Worm (Caenorhabditis elegans) whole organism, young adult: ENCODE data around the gene alx-1.

Experiments
- C06A6.2 ChIP-seq: fragments of 200-800 bp; sonication (Bioruptor generic); conservative IDR thresholded peaks from 2 replicates; pipeline ENCODE4 v1.3.6; 2022; ENCODE audit warnings: missing genetic modification characterization, missing compliant biosample characterization
- C17E4.6 ChIP-seq: fragments of 200-800 bp; sonication (Bioruptor generic); IDR thresholded peaks from 2 replicates; pipeline ENCODE4 v1.3.6; 2022; ENCODE audit warnings: missing genetic modification reagents, missing genetic modification characterization, missing compliant biosample characterization
- F37B4.10 ChIP-seq: fragments of 200-800 bp; sonication (Bioruptor generic); IDR thresholded peaks from 2 replicates; pipeline ENCODE4 v1.3.6; 2022; ENCODE audit warnings: missing genetic modification characterization, missing compliant biosample characterization
- F55B11.4 ChIP-seq: sonication (generic microtip); optimal IDR thresholded peaks from 2 replicates; lab custom pipeline; 2016; ENCODE audit warnings: missing compliant biosample characterization, missing genetic modification characterization, borderline replicate concordance; ENCODE audit not compliant: insufficient read depth
- K11D2.4 ChIP-seq: fragments of 200-800 bp; sonication (Bioruptor generic); IDR thresholded peaks from 2 replicates; pipeline ENCODE4 v1.3.6; 2022; ENCODE audit warnings: missing genetic modification reagents, missing genetic modification characterization, missing compliant biosample characterization
- T26A5.8 ChIP-seq: sonication (generic microtip); optimal IDR thresholded peaks from 2 replicates; lab custom pipeline; 2016; ENCODE audit warnings: missing genetic modification characterization, missing compliant biosample characterization
- Y53F4B.3 ChIP-seq: fragments of 200-800 bp; sonication (Bioruptor generic); IDR thresholded peaks from 2 replicates; pipeline ENCODE4 v1.3.6; 2022; ENCODE audit warnings: missing genetic modification reagents, missing genetic modification characterization, missing compliant biosample characterization
- Y67H2A.10 ChIP-seq: fragments of 200-800 bp; sonication (Bioruptor generic); conservative IDR thresholded peaks from 2 replicates; pipeline ENCODE4 v1.3.6; 2022; ENCODE audit warnings: missing genetic modification reagents, missing genetic modification characterization, missing compliant biosample characterization
- Y79H2A.3 ChIP-seq: fragments of 200-800 bp; sonication (Bioruptor generic); conservative IDR thresholded peaks from 2 replicates; pipeline ENCODE4 v1.3.6; 2022; ENCODE audit warnings: missing genetic modification reagents, missing genetic modification characterization, missing compliant biosample characterization
- Y95B8A.8 ChIP-seq: fragments of 200-800 bp; sonication (Bioruptor generic); IDR thresholded peaks from 2 replicates; pipeline ENCODE4 v1.3.6; 2022; ENCODE audit warnings: missing genetic modification reagents, missing genetic modification characterization, missing compliant biosample characterization
- akir-1 ChIP-seq: fragments of 200-800 bp; sonication (Bioruptor generic); optimal IDR thresholded peaks from 2 replicates; lab custom pipeline; 2018; ENCODE audit warnings: mild to moderate bottlenecking, missing genetic modification characterization, moderate library complexity, missing compliant biosample characterization
- bed-1 ChIP-seq: fragments of 200-800 bp; sonication (Bioruptor generic); IDR thresholded peaks from 2 replicates; pipeline ENCODE4 v1.3.6; 2022; ENCODE audit warnings: missing genetic modification reagents, missing genetic modification characterization, missing compliant biosample characterization
- cebp-2 ChIP-seq: fragments of 200-800 bp; sonication (Bioruptor generic); IDR thresholded peaks from 2 replicates; pipeline ENCODE4 v1.3.6; 2022; ENCODE audit warnings: missing genetic modification characterization, missing compliant biosample characterization
- ceh-91 ChIP-seq: fragments of 200-800 bp; sonication (Bioruptor generic); IDR thresholded peaks from 2 replicates; pipeline ENCODE4 v1.3.6; 2022; ENCODE audit warnings: missing genetic modification reagents, missing genetic modification characterization, missing compliant biosample characterization
- egrh-3 ChIP-seq: fragments of 200-800 bp; sonication (Bioruptor generic); IDR thresholded peaks from 2 replicates; pipeline ENCODE4 v1.3.6; 2022; ENCODE audit warnings: missing genetic modification reagents, missing genetic modification characterization, missing compliant biosample characterization
- ekl-4 ChIP-seq: fragments of 200-800 bp; sonication (Bioruptor generic); IDR thresholded peaks from 2 replicates; pipeline ENCODE4 v1.3.6; 2022; ENCODE audit warnings: missing genetic modification reagents, missing genetic modification characterization, missing compliant biosample characterization
- gei-17 ChIP-seq: fragments of 200-800 bp; sonication (Bioruptor generic); optimal IDR thresholded peaks from 2 replicates; lab custom pipeline; 2018; ENCODE audit warnings: mild to moderate bottlenecking, missing genetic modification characterization, missing compliant biosample characterization
- him-1 ChIP-seq: sonication (generic microtip); optimal IDR thresholded peaks from 2 replicates; lab custom pipeline; 2016; ENCODE audit warnings: missing genotype, missing genetic modification reagents, missing genetic modification characterization, missing compliant biosample characterization
- hlh-12 ChIP-seq: sonication (generic microtip); optimal IDR thresholded peaks from 2 replicates; lab custom pipeline; 2016; ENCODE audit warnings: missing genetic modification characterization, missing compliant biosample characterization
- hmg-1.2 ChIP-seq: fragments of 200-800 bp; sonication (Bioruptor generic); IDR thresholded peaks from 2 replicates; pipeline ENCODE4 v1.3.6; 2022; ENCODE audit warnings: missing genetic modification reagents, missing genetic modification characterization, missing compliant biosample characterization
- hrde-1 ChIP-seq: sonication (generic microtip); optimal IDR thresholded peaks from 2 replicates; lab custom pipeline; 2016; ENCODE audit warnings: missing genetic modification characterization, mild to moderate bottlenecking, missing compliant biosample characterization, moderate library complexity, missing genotype, missing genetic modification reagents, borderline replicate concordance
- let-526 ChIP-seq: fragments of 200-800 bp; sonication (Bioruptor generic); IDR thresholded peaks from 2 replicates; pipeline ENCODE4 v1.3.6; 2022; ENCODE audit warnings: missing genetic modification reagents, missing genetic modification characterization, missing compliant biosample characterization
- lin-26 ChIP-seq: fragments of 200-800 bp; sonication (Bioruptor generic); IDR thresholded peaks from 2 replicates; pipeline ENCODE4 v1.3.6; 2022; ENCODE audit warnings: missing genetic modification reagents, missing genetic modification characterization, missing compliant biosample characterization
- lin-40 ChIP-seq: sonication (generic microtip); optimal IDR thresholded peaks from 2 replicates; lab custom pipeline; 2016; ENCODE audit warnings: missing genetic modification characterization, mild to moderate bottlenecking, missing compliant biosample characterization, missing genotype, missing genetic modification reagents
- lin-54 ChIP-seq: fragments of 200-800 bp; sonication (Bioruptor generic); optimal IDR thresholded peaks from 2 replicates; lab custom pipeline; 2018; ENCODE audit warnings: mild to moderate bottlenecking, missing genetic modification characterization, missing compliant biosample characterization
- lir-1 ChIP-seq: fragments of 200-800 bp; sonication (Bioruptor generic); conservative IDR thresholded peaks from 2 replicates; pipeline ENCODE4 v1.3.6; 2022; ENCODE audit warnings: missing genetic modification reagents, missing genetic modification characterization, missing compliant biosample characterization
- madf-10 ChIP-seq: sonication (generic microtip); optimal IDR thresholded peaks from 2 replicates; lab custom pipeline; 2016; ENCODE audit warnings: mild to moderate bottlenecking, missing genetic modification characterization, missing compliant biosample characterization
- madf-3 ChIP-seq: fragments of 200-800 bp; sonication (Bioruptor generic); IDR thresholded peaks from 2 replicates; pipeline ENCODE4 v1.3.6; 2022; ENCODE audit warnings: missing genetic modification reagents, missing genetic modification characterization, missing compliant biosample characterization
- mes-4 ChIP-seq: sonication (generic microtip); optimal IDR thresholded peaks from 2 replicates; lab custom pipeline; 2016; ENCODE audit warnings: missing genotype, missing genetic modification characterization, missing compliant biosample characterization
- nfya-1 ChIP-seq: sonication (generic microtip); optimal IDR thresholded peaks from 2 replicates; lab custom pipeline; 2017; ENCODE audit warnings: antibody characterized with exemption, missing compliant biosample characterization, missing genetic modification characterization, borderline replicate concordance; ENCODE audit not compliant: insufficient read depth
- nfya-2 ChIP-seq: fragments of 200-800 bp; sonication (Bioruptor generic); IDR thresholded peaks from 2 replicates; pipeline ENCODE4 v1.3.6; 2022; ENCODE audit warnings: missing genetic modification reagents, missing genetic modification characterization, missing compliant biosample characterization
- pha-4 ChIP-seq: fragments of 150-350 bp; sonication (generic microtip); optimal IDR thresholded peaks from 2 replicates; lab custom pipeline; 2014; ENCODE audit warnings: missing biosample characterization, missing genetic modification reagents, missing genetic modification characterization
- repo-1 ChIP-seq: sonication (generic microtip); optimal IDR thresholded peaks from 2 replicates; lab custom pipeline; 2017; ENCODE audit warnings: mild to moderate bottlenecking, missing genetic modification characterization, missing compliant biosample characterization
- sdz-38 ChIP-seq: sonication (generic microtip); optimal IDR thresholded peaks from 2 replicates; lab custom pipeline; 2016; ENCODE audit warnings: missing genotype, missing genetic modification characterization, missing compliant biosample characterization
- snpc-1.1 ChIP-seq: sonication (generic microtip); optimal IDR thresholded peaks from 2 replicates; lab custom pipeline; 2017; ENCODE audit warnings: missing genetic modification characterization, mild to moderate bottlenecking, missing compliant biosample characterization, antibody characterized with exemption, moderate library complexity, missing genotype, missing genetic modification reagents; ENCODE audit not compliant: insufficient read depth
- snpc-4 ChIP-seq, 5 experiments: fragments of 150-350 bp in 1 of 5; sonication (generic microtip) in 4 of 5; optimal IDR thresholded peaks; 2 replicates each; lab custom pipeline; 2014 to 2018; ENCODE audit warnings: missing genetic modification characterization in 5 of 5, missing biosample characterization in 3 of 5, antibody characterized with exemption in 2 of 5, mild to moderate bottlenecking in 2 of 5, missing compliant biosample characterization in 2 of 5, missing genotype in 2 of 5, moderate library complexity in 2 of 5, missing genetic modification reagents in 1 of 5
- sptf-2 ChIP-seq: fragments of 200-800 bp; sonication (Bioruptor generic); optimal IDR thresholded peaks from 2 replicates; lab custom pipeline; 2018; ENCODE audit warnings: mild to moderate bottlenecking, missing genetic modification characterization, missing compliant biosample characterization
- tbp1 ChIP-seq: fragments of 200-800 bp; sonication (Bioruptor generic); optimal IDR thresholded peaks from 2 replicates; lab custom pipeline; 2018; ENCODE audit warnings: mild to moderate bottlenecking, missing genetic modification characterization, missing compliant biosample characterization
- tbx-9 ChIP-seq: sonication (generic microtip); optimal IDR thresholded peaks from 2 replicates; lab custom pipeline; 2016; ENCODE audit warnings: borderline replicate concordance, missing genetic modification characterization, inconsistent platforms, missing compliant biosample characterization
- tlf-1 ChIP-seq: fragments of 200-800 bp; sonication (Bioruptor generic); optimal IDR thresholded peaks from 2 replicates; lab custom pipeline; 2018; ENCODE audit warnings: mild to moderate bottlenecking, missing genetic modification characterization, missing compliant biosample characterization
- unc-62 ChIP-seq: fragments of 150-350 bp; optimal IDR thresholded peaks from 2 replicates; lab custom pipeline; 2014; ENCODE audit warnings: missing biosample characterization, missing genetic modification reagents, missing genetic modification characterization
- zfh-2 ChIP-seq: fragments of 200-800 bp; sonication (Bioruptor generic); conservative IDR thresholded peaks from 2 replicates; pipeline ENCODE4 v1.3.6; 2022; ENCODE audit warnings: missing genetic modification reagents, missing genetic modification characterization, missing compliant biosample characterization
- ztf-22 ChIP-seq: fragments of 200-800 bp; sonication (Bioruptor generic); optimal IDR thresholded peaks from 2 replicates; lab custom pipeline; 2018; ENCODE audit warnings: mild to moderate bottlenecking, missing genetic modification characterization, moderate library complexity, missing compliant biosample characterization
- ztf-25 ChIP-seq: fragments of 200-800 bp; sonication (Bioruptor generic); IDR thresholded peaks from 2 replicates; pipeline ENCODE4 v1.3.6; 2022; ENCODE audit warnings: missing genetic modification reagents, missing genetic modification characterization, missing compliant biosample characterization
- ztf-3 ChIP-seq: fragments of 200-800 bp; sonication (Bioruptor generic); optimal IDR thresholded peaks from 2 replicates; lab custom pipeline; 2018; ENCODE audit warnings: mild to moderate bottlenecking, missing genetic modification characterization, missing compliant biosample characterization

Gene alx-1

ce11 chrIII:9991324-9991723, 34.2 kb downstream of the alx-1 start:
- TF ChIP-seq Y79H2A.3 (GFP tag; lab: Robert Waterston, UW) (no peak), lir-1 (GFP tag; lab: Robert Waterston, UW) (no peak), K11D2.4 (GFP tag; lab: Robert Waterston, UW) (no peak), bed-1 (GFP tag; lab: Robert Waterston, UW) (no peak), nfya-1 (tag; lab: Kevin White, UChicago) (no peak), him-1 (tag; lab: Kevin White, UChicago) (no peak), ceh-91 (GFP tag; lab: Robert Waterston, UW) (no peak), hlh-12 (tag; lab: Kevin White, UChicago) (no peak), lin-26 (no peak), egrh-3 (GFP tag; lab: Robert Waterston, UW) (no peak), Y53F4B.3 (no peak), ztf-25 (GFP tag; lab: Robert Waterston, UW) (no peak), hmg-1.2 (no peak), lin-40 (tag; lab: Kevin White, UChicago) (no peak), tbx-9 (tag; lab: Kevin White, UChicago) (no peak), unc-62 (GFP tag; lab: Kevin White, UChicago) (no peak), F37B4.10 (GFP tag; lab: Robert Waterston, UW) (no peak), madf-10 (tag; lab: Kevin White, UChicago) (no peak), sdz-38 (tag; lab: Kevin White, UChicago) (no peak), hrde-1 (no peak)

ce11 chrIII:9993535-9993934, 36.4 kb downstream of the alx-1 start, which contains the start of gene C05B5.4:
Gene C05B5.4, plus strand, starts transcription at chrIII:9993885.
- TF ChIP-seq ztf-3 (GFP tag; lab: Kevin White, UChicago) (no peak), madf-3 (no peak), F55B11.4 (tag; lab: Kevin White, UChicago) (no peak), C06A6.2 (GFP tag; lab: Robert Waterston, UW) (no peak), gei-17 (GFP tag; lab: Kevin White, UChicago) (no peak), nfya-2 (GFP tag; lab: Robert Waterston, UW) (no peak), tbp1 (GFP tag; lab: Kevin White, UChicago) (no peak), lir-1 (GFP tag; lab: Robert Waterston, UW) (no peak), repo-1 (no peak), Y95B8A.8 (GFP tag; lab: Robert Waterston, UW) (no peak), mes-4 (tag; lab: Kevin White, UChicago) (no peak), zfh-2 (GFP tag; lab: Robert Waterston, UW) (no peak), lin-54 (no peak), T26A5.8 (no peak), unc-62 (GFP tag; lab: Kevin White, UChicago) (no peak), let-526 (GFP tag; lab: Robert Waterston, UW) (no peak)
- TF ChIP-seq, all 124 proteins: peak for 0

ce11 chrIII:9997890-9998289, 40.7 kb downstream of the alx-1 start, which contains the start of gene pqn-8:
Gene pqn-8, minus strand, starts transcription at chrIII:9997990.
- no peak for TF ChIP-seq ztf-3 (GFP tag; lab: Kevin White, UChicago)
- TF ChIP-seq ekl-4, result no peak
- TF ChIP-seq ceh-91 (GFP tag; lab: Robert Waterston, UW), result no peak
- no peak for TF ChIP-seq ztf-22
- no peak for TF ChIP-seq pha-4 (tag; lab: Kevin White, UChicago)
- TF ChIP-seq Y67H2A.10 (GFP tag; lab: Robert Waterston, UW), result no peak
- no peak for TF ChIP-seq sptf-2 (GFP tag; lab: Kevin White, UChicago)
- TF ChIP-seq C06A6.2 (GFP tag; lab: Robert Waterston, UW), result no peak
- TF ChIP-seq snpc-1.1 (tag; lab: Kevin White, UChicago), result no peak
- no peak for TF ChIP-seq akir-1
- TF ChIP-seq C17E4.6, result no peak
- TF ChIP-seq tlf-1 (GFP tag; lab: Kevin White, UChicago), result no peak
- TF ChIP-seq Y79H2A.3 (GFP tag; lab: Robert Waterston, UW), result no peak
- TF ChIP-seq snpc-4 (GFP tag; optimal IDR thresholded peaks at IDR 0.05; lab: Kevin White, UChicago), result no peak
- no peak for TF ChIP-seq snpc-4 (tag; optimal IDR thresholded peaks at IDR 0.05; lab: Kevin White, UChicago)
- no peak for TF ChIP-seq cebp-2
- no peak for TF ChIP-seq madf-3
- no peak for TF ChIP-seq F55B11.4 (tag; lab: Kevin White, UChicago)
